Worm (Caenorhabditis elegans): ENCODE data around the gene cki-1.

ce11 chrII:7765456-7765855, 45.6 kb upstream of the cki-1 start, which contains the start of gene srh-39:
- no peak for TF ChIP-seq hmg-4 (GFP tag; optimal IDR thresholded peaks at IDR 0.05)
- no peak for TF ChIP-seq flt-1 (GFP tag; IDR thresholded peaks at IDR 0.05)
- no peak for TF ChIP-seq ama-1 (optimal IDR thresholded peaks at IDR 0.05)
- TF ChIP-seq pes-1 (GFP tag; IDR thresholded peaks at IDR 0.05): no peak

Data from whole organism, early embryonic.